Worm (Caenorhabditis elegans): Measurements from ENCODE around the gene str-45.

str-45 gene

ce11 chrV:15143798-15144197, 15.0 kb upstream of the str-45 start, which contains the start of gene K08F9.4 (continued):
- TF ChIP-seq alr-1 (tag; optimal IDR thresholded peaks at IDR 0.05; ENCODE audit: borderline replicate concordance), result no peak
- TF ChIP-seq nhr-77 (tag; optimal IDR thresholded peaks at IDR 0.05), result no peak
- TF ChIP-seq grh-1 (GFP tag; IDR thresholded peaks at IDR 0.05), result peak; percentile 31; the same call in 1 of the 2 replicates
- peak; percentile 50 for TF ChIP-seq tbx-2 (tag; optimal IDR thresholded peaks at IDR 0.05)
- TF ChIP-seq elt-3 (tag; optimal IDR thresholded peaks at IDR 0.05), result peak in 2 of 6 experiments; percentile 26 to 72
- TF ChIP-seq skn-1 (tag; optimal IDR thresholded peaks at IDR 0.05), result peak; percentile 70
- peak; percentile 82 to 83 for TF ChIP-seq efl-1 (optimal IDR thresholded peaks at IDR 0.05)
- peak; percentile 72 to 95 for TF ChIP-seq efl-1 (GFP tag; optimal IDR thresholded peaks at IDR 0.05 in 1 of 2)
- TF ChIP-seq xbp-1 (tag; optimal IDR thresholded peaks at IDR 0.05), result peak; percentile 63
- TF ChIP-seq swsn-7 (tag; optimal IDR thresholded peaks at IDR 0.05), result peak; percentile 51
- no peak for TF ChIP-seq ceh-8 (GFP tag; optimal IDR thresholded peaks at IDR 0.05)
- TF ChIP-seq ceh-82 (tag; optimal IDR thresholded peaks at IDR 0.05), result peak; percentile 24 to 71 (median 55)
- no peak for TF ChIP-seq tlp-1 (tag; optimal IDR thresholded peaks at IDR 0.05)
- peak; percentile 80 for TF ChIP-seq nhr-71 (tag; optimal IDR thresholded peaks at IDR 0.05)
- TF ChIP-seq snu-23 (GFP tag; optimal IDR thresholded peaks at IDR 0.05), result peak; percentile 79
- TF ChIP-seq unc-130 (tag; optimal IDR thresholded peaks at IDR 0.05), result peak; percentile 70
- TF ChIP-seq ztf-11 (tag; optimal IDR thresholded peaks at IDR 0.05), result no peak

ce11 chrV:15147776-15148175, 11.0 kb upstream of the str-45 start, which contains the start of gene T09F5.20:
T09F5.20 (minus strand) TSS chrV:15147876.
- TF ChIP-seq fkh-4 (tag; optimal IDR thresholded peaks at IDR 0.05; ENCODE audit: borderline replicate concordance) (no peak), hlh-17 (GFP tag; optimal IDR thresholded peaks at IDR 0.05; ENCODE audit: borderline replicate concordance) (no peak)

ce11 chrV:15148800-15149199, 10.0 kb upstream of the str-45 start, which contains the start of gene T09F5.1:
T09F5.1 (plus strand) TSS chrV:15149100.
- TF ChIP-seq nhr-11 (tag; optimal IDR thresholded peaks at IDR 0.05) (no peak), tbx-2 (tag; optimal IDR thresholded peaks at IDR 0.05) (no peak), nhr-71 (tag; optimal IDR thresholded peaks at IDR 0.05) (no peak), elt-2 (tag; optimal IDR thresholded peaks at IDR 0.05) (no peak), nhr-12 (tag; optimal IDR thresholded peaks at IDR 0.05) (no peak), pqm-1 (tag; optimal IDR thresholded peaks at IDR 0.05) (no peak), C16A3.4 (tag; optimal IDR thresholded peaks at IDR 0.05) (no peak)

- TF ChIP-seq irx-1 (tag; optimal IDR thresholded peaks at IDR 0.05), result no peak
- no peak for TF ChIP-seq sup-37 (GFP tag; optimal IDR thresholded peaks at IDR 0.05)
Measured at ce11 chrV:15150176-15150575, 8.6 kb upstream of the str-45 start.

ce11 chrV:15150661-15151060, 8.1 kb upstream of the str-45 start, which contains the start of gene T09F5.2:
T09F5.2 (plus strand) TSS chrV:15150961.
- TF ChIP-seq snu-23 (GFP tag; optimal IDR thresholded peaks at IDR 0.05) (no peak), efl-1 (optimal IDR thresholded peaks at IDR 0.05) (no peak), efl-1 (GFP tag; optimal IDR thresholded peaks at IDR 0.05 in 1 of 2) (no peak), nhr-76 (tag; optimal IDR thresholded peaks at IDR 0.05) (no peak), rnt-1 (tag; optimal IDR thresholded peaks at IDR 0.05) (no peak), nhr-84 (tag; optimal IDR thresholded peaks at IDR 0.05) (no peak), nhr-85 (tag) (no peak), egl-27 (tag; optimal IDR thresholded peaks at IDR 0.05) (no peak), ceh-88 (GFP tag; IDR thresholded peaks at IDR 0.05) (no peak), tbx-2 (tag; optimal IDR thresholded peaks at IDR 0.05) (no peak), aha-1 (tag; optimal IDR thresholded peaks at IDR 0.05) (no peak), fos-1 (tag; optimal IDR thresholded peaks at IDR 0.05) (no peak), unc-98 (GFP tag; IDR thresholded peaks at IDR 0.05) (no peak)

Data from whole organism, L1 larva.